Fruit fly (Drosophila melanogaster): Measurements from ENCODE around the gene CG6999.

CG6999 gene

dm6 chrX:9060078-9060477, 28.1 kb upstream of the CG6999 start (continued):
- TF ChIP-seq CG6854 (GFP tag; optimal IDR thresholded peaks at IDR 0.05) = peak; percentile 64
- TF ChIP-seq toy (GFP tag; IDR thresholded peaks at IDR 0.05) = no peak
- no peak for TF ChIP-seq insv (GFP tag; optimal IDR thresholded peaks at IDR 0.05)
- TF ChIP-seq Antp (GFP tag; optimal IDR thresholded peaks at IDR 0.05) = peak; percentile 1
- peak; percentile 43 for TF ChIP-seq CG1647 (GFP tag; optimal IDR thresholded peaks at IDR 0.05)
- TF ChIP-seq Camta (GFP tag; optimal IDR thresholded peaks at IDR 0.05) = peak; percentile 52
- peak; percentile 46; the same call in 1 of the 2 replicates for TF ChIP-seq Nf-YA (GFP tag; IDR thresholded peaks at IDR 0.05)
- no peak for TF ChIP-seq CG17568 (GFP tag; optimal IDR thresholded peaks at IDR 0.05)
- TF ChIP-seq phol (tag; optimal IDR thresholded peaks at IDR 0.05) = peak; percentile 78
- TF ChIP-seq Max (GFP tag; optimal IDR thresholded peaks at IDR 0.05) = peak; percentile 20
- peak; percentile 34 for TF ChIP-seq CG16815 (GFP tag; optimal IDR thresholded peaks at IDR 0.05)
- TF ChIP-seq tna (GFP tag; IDR thresholded peaks at IDR 0.05; ENCODE audit: partially characterized antibody) = no peak
- peak; percentile 62 for TF ChIP-seq wor (GFP tag; IDR thresholded peaks at IDR 0.05)
- peak; percentile 56 for TF ChIP-seq Nf-YB (GFP tag; optimal IDR thresholded peaks at IDR 0.05)
- TF ChIP-seq crol (GFP tag; IDR thresholded peaks at IDR 0.05) = no peak
- peak; percentile 9 for TF ChIP-seq CG18764 (GFP tag; optimal IDR thresholded peaks at IDR 0.05)
- peak; percentile 40 for TF ChIP-seq jing (GFP tag; optimal IDR thresholded peaks at IDR 0.05)
- TF ChIP-seq CG14014 (GFP tag; IDR thresholded peaks at IDR 0.05) = peak; percentile 51; the same call in 1 of the 2 replicates
- TF ChIP-seq CG13123 (GFP tag; optimal IDR thresholded peaks at IDR 0.05) = peak; percentile 11
- TF ChIP-seq CG12104 (GFP tag; optimal IDR thresholded peaks at IDR 0.05) = peak; percentile 54
- no peak for TF ChIP-seq Trl (optimal IDR thresholded peaks at IDR 0.05)
- TF ChIP-seq Trl (GFP tag; optimal IDR thresholded peaks at IDR 0.05) = peak; percentile 36
- peak; percentile 63; the same call in 1 of the 2 replicates for TF ChIP-seq E2f2 (GFP tag; IDR thresholded peaks at IDR 0.05)
- no peak for TF ChIP-seq slp2 (GFP tag; optimal IDR thresholded peaks at IDR 0.05)
- peak; percentile 70 for TF ChIP-seq Sox100B (GFP tag; optimal IDR thresholded peaks at IDR 0.05)
- no peak for TF ChIP-seq CG10431 (GFP tag; optimal IDR thresholded peaks at IDR 0.05)
- no peak for TF ChIP-seq Elba2 (GFP tag; optimal IDR thresholded peaks at IDR 0.05)
- TF ChIP-seq ab (GFP tag; optimal IDR thresholded peaks at IDR 0.05) = peak; percentile 12
- TF ChIP-seq CG7745 (tag; optimal IDR thresholded peaks at IDR 0.05) = no peak
- TF ChIP-seq org-1 (GFP tag; optimal IDR thresholded peaks at IDR 0.05) = peak; percentile 60
- TF ChIP-seq Mad (GFP tag; optimal IDR thresholded peaks at IDR 0.05) = peak; percentile 6
- TF ChIP-seq CG32532 (GFP tag; IDR thresholded peaks at IDR 0.05) = peak; percentile 49; the same call in 1 of the 2 replicates
- peak; percentile 44 for TF ChIP-seq BtbVII (GFP tag; optimal IDR thresholded peaks at IDR 0.05)
- TF ChIP-seq vfl (GFP tag; optimal IDR thresholded peaks at IDR 0.05) = no peak
- TF ChIP-seq sima (GFP tag; optimal IDR thresholded peaks at IDR 0.05) = no peak
- TF ChIP-seq CG13624 (GFP tag; optimal IDR thresholded peaks at IDR 0.05) = peak; percentile 17
- 0 out of 3 replicates have a peak, but pooled peaks have one; percentile 41 for TF ChIP-seq CG7357 (GFP tag; IDR thresholded peaks at IDR 0.05)
- no peak for TF ChIP-seq CG13775 (GFP tag; optimal IDR thresholded peaks at IDR 0.05)
- TF ChIP-seq B-H1 (GFP tag; IDR thresholded peaks at IDR 0.05) = peak; percentile 58
- TF ChIP-seq CG10462 (GFP tag; optimal IDR thresholded peaks at IDR 0.05) = no peak
- no peak for TF ChIP-seq CG4360 (GFP tag; IDR thresholded peaks at IDR 0.05)
- peak; percentile 48 for TF ChIP-seq trem (tag; optimal IDR thresholded peaks at IDR 0.05)
- peak; percentile 77 for TF ChIP-seq CG32767 (GFP tag; IDR thresholded peaks at IDR 0.05)
- TF ChIP-seq hth (optimal IDR thresholded peaks at IDR 0.05) = no peak
- TF ChIP-seq Lim3 (GFP tag; IDR thresholded peaks at IDR 0.05) = no peak
- TF ChIP-seq psq (GFP tag; optimal IDR thresholded peaks at IDR 0.05) = no peak
- no peak for TF ChIP-seq Adf1 (GFP tag; IDR thresholded peaks at IDR 0.05)
- TF ChIP-seq CG13894 (tag; optimal IDR thresholded peaks at IDR 0.05) = no peak
- peak; percentile 74 for TF ChIP-seq ATbp (GFP tag; optimal IDR thresholded peaks at IDR 0.05)
- no peak for TF ChIP-seq bigmax (GFP tag; optimal IDR thresholded peaks at IDR 0.05)
- no peak for TF ChIP-seq HmgD (GFP tag; optimal IDR thresholded peaks at IDR 0.05)
- no peak for TF ChIP-seq cato (GFP tag; optimal IDR thresholded peaks at IDR 0.05; ENCODE audit: borderline replicate concordance)
- TF ChIP-seq CG7271 (tag; optimal IDR thresholded peaks at IDR 0.05) = no peak

All from whole organism, embryonic.